Worm (Caenorhabditis elegans): Measurements from ENCODE around the gene nhr-39.

nhr-39 gene

ce11 chrV:9303026-9303425, at the start of gene nhr-39:
nhr-39 (plus strand) TSS chrV:9303326.
- no peak for TF ChIP-seq unc-62 (GFP tag; optimal IDR thresholded peaks at IDR 0.05)

DNA sequence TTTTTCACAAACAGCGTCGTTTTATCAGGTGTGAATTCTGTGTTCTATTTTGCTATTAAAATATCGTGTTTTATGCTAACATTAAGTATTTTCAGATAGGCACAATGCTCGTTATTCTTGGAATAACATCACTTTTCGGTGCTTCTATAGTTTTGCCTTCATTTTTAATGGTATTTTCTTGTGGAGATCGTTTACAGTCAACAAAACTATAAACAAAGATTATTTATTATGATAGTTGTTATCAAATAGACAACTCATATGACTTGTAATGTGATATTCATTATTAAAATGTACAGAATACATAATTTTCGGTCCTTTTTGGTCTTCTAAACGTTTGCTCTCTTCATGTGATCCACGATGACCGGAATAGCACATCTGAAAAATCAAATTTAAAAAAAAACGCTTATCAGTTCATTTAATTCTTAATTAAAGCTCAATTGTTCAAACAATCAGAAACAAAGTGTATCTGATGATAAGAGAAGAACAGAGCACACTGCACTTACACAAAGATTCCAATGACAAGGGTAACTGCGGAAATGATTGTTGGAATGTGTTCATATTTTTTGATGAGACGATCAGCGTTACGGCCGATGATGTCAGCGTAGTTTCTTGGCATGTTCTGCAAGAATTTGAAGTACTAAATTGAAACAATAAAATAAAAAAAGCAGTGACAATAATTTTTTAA, 49.0 kb upstream of the nhr-39 start, which contains the start of gene F07C3.9:
Gene F07C3.9 (minus strand): TSS at position 635 of the 685 bp plus-strand sequence.
- TF ChIP-seq unc-62 (GFP tag; optimal IDR thresholded peaks at IDR 0.05) = no peak

DNA sequence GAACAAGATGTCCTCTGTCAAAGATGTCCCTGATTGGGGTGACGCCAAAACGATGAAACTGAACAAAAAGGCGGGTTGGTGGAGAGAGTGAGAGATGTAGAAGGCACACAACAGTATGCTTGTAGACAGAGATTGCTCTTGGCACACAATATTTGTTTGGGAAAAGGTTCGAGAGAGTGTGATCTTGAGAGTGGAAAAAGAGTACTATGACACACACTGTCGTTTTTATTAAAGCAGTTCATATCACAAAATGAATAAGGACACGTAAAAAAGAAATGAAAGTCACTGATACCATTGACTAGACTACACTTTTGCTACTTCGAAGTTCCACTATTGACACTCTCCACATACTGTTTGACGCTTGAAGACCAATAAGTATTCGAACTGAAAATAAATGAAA, 47.6 kb upstream of the nhr-39 start:
- TF ChIP-seq unc-62 (GFP tag; optimal IDR thresholded peaks at IDR 0.05) = no peak

- TF ChIP-seq unc-62 (GFP tag; optimal IDR thresholded peaks at IDR 0.05) = no peak
Measured at ce11 chrV:9257467-9257866, 45.7 kb upstream of the nhr-39 start, which contains the start of gene F07C3.16. F07C3.16 (minus strand) TSS chrV:9257567.

ce11 chrV:9260411-9260810, 42.7 kb upstream of the nhr-39 start:
- no peak for TF ChIP-seq unc-62 (GFP tag; optimal IDR thresholded peaks at IDR 0.05)

DNA sequence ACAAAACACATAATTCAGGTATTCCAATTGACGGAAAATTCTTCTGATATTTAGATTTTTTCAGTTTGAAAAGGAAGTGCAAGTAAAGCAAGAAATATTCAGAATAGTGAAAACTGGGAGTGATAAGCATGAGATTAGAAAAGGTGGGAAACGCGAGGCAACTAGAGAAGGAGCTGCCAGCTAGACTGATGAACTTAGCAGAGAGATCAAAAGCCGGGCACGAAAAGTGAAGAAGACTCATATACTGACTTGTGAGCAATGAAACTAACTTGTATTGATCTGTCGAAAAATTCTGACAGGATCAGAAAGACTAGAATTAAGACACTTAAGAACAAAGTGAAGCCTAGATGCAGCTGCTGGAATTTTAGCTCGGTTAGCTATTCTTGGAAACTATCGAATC, 41.6 kb upstream of the nhr-39 start, which contains the start of gene nhr-36:
Gene nhr-36 (minus strand): TSS at position 101 of the 400 bp plus-strand sequence.
- no peak for TF ChIP-seq unc-62 (GFP tag; optimal IDR thresholded peaks at IDR 0.05)

DNA sequence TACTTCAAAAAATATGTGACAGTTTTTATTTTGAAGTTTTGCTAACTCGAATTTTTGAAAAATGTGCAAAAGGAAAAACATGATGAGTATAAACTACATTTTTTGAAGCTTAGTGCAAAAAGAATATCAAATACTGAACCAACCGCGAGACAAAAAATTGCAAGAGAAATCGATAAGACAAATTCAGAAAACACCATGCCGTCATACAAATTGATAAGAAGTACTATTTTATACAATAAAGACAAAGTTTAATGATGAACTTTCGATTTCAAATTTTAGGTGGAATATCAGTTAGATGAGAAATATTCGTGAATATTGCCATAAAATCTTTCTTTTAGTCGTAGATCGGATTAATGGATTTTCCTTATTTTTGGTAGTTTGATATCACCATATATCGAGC, 40.4 kb upstream of the nhr-39 start:
- no peak for TF ChIP-seq unc-62 (GFP tag; optimal IDR thresholded peaks at IDR 0.05)

DNA sequence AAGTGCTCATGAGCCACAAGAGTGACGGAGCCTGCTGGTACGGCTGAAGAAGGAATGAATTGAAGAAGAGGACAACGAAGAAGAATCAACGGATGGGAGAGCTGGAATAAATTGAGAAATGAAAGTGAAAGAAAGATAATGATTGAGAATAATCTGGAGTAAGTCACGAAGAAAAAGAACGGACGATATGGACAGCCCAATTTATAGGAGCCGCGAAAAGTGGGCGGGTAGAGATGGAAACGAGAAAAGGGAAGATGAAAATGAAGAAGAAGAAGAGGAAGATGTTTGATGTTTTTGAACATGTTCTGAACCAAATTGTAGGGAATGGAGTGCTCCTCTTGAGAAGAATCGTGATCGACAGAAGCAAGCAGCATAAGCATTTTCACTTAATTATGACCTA, 36.7 kb upstream of the nhr-39 start, which contains the start of gene slc-17.7:
Gene slc-17.7 (minus strand): TSS at position 101 of the 400 bp plus-strand sequence.
- TF ChIP-seq unc-62 (GFP tag; optimal IDR thresholded peaks at IDR 0.05) = no peak

ce11 chrV:9268202-9268601, 34.9 kb upstream of the nhr-39 start:
- no peak for TF ChIP-seq unc-62 (GFP tag; optimal IDR thresholded peaks at IDR 0.05)

DNA sequence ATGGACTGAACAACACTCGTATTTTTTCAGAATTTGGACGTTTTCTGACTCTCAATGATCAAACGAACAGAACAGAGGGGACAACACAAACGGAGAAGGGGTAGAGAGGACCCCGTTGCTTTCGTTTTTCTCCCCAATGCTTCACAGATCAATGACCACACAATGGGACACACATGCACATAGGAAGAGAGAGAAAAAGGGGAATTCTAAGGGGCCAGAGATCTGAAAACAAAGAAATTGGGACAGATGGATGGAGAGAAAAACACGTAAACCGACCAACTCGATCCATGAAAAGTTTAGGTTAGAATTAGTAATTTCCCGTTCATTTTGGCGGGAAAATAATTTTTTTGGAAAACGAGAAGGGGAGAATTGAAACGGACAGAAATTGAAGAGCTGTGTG, 32.7 kb upstream of the nhr-39 start:
- TF ChIP-seq unc-62 (GFP tag; optimal IDR thresholded peaks at IDR 0.05) = no peak

DNA sequence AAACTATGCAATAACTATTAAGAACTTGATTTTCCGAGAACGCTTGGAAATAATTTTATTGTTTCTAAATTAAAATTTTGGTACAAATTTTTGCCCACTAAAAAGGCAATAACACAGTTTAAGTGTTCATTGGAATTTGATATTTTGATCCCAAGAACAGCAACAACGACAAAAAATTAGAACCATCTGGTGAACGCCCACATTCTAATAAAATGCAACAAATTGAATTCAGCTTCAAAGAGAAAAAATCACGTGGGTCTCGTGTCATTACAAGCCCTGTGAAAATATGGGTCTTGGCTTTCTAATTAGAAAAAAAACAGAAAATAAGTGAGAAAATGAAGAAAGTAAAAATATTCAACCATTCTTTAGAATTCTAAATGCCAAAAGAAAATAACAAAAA, 31.3 kb upstream of the nhr-39 start:
- TF ChIP-seq unc-62 (GFP tag; optimal IDR thresholded peaks at IDR 0.05) = no peak

DNA sequence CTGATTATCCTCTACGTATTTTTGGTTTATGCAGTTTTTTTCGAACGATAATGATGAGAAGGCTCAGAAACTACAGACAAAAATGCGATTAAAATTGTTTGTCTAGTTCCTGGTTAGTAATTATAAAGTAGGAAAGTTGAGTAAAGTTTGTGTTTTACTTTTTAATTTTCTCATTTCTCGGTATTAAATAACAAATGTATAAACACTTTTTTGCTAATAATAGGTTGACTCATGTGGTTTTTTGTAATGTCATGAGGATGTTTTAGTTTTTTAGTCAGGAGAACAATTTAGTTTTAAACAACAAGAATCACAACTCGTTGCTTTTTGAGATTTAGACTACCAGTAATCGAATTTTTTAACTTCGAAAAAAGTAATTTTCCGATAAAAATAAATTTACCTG, 30.5 kb upstream of the nhr-39 start:
- no peak for TF ChIP-seq unc-62 (GFP tag; optimal IDR thresholded peaks at IDR 0.05)

ce11 chrV:9273587-9273986, 29.5 kb upstream of the nhr-39 start:
- no peak for TF ChIP-seq unc-62 (GFP tag; optimal IDR thresholded peaks at IDR 0.05)

DNA sequence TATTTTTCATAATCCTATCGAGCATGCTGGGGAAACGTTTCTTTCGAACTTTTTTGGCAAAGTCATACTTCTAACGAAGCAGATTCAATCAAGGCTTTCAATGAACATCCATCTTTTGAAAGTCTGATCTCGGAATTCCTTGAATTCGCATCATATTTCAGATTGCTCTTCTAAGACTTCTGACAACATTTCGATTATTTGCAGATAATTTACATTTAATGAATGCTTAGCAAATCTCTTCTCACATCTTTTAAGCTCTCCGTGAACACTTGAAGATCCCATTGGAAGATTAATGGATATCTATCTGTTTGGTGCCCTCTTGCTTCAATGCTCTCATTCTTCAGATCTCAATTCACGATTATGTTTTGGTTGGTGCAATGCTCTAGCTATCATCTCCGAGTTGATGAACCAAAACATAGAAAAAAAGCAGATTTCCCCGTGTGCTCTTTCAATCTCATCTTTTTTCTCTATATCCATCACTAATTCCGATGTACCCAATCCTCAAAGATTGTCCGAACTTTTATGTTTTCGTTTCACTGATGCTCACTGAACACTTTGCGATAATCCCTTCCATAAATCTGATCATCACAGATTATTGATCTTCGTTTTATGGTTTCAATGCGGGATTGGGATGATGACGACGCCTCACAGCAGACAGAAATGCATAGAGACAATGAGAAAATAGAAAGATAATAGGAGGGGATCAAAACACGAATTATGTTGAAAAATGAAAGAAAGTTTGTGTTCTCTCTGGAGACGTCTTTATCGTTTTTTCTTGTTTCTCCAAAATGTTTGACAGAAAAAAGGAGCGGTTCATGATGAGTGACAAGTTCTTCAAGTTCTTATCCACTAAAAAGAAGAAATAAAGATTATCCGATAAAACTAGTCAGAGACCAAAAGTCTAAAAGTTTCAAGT, 28.7 kb upstream of the nhr-39 start:
- no peak for TF ChIP-seq unc-62 (GFP tag; optimal IDR thresholded peaks at IDR 0.05)

DNA sequence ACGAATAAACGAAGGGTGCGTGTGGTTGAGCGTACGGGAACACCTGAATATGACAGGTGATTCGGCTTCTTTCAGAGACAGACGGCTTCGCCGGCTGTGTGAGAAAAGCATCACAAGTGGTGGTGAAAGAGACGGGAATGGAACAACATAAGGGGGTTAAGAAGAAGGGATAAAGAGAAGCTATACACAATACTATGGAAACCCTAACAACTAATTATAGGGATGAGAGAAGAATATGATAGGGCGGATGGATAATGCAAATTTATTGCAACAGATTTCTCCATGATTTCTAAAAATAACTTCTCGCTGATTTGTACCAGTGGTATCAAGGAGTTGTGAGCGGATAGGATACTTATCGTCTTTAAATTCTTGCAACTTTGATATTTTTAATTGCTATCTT, 21.0 kb upstream of the nhr-39 start, which contains the start of gene hlh-10:
Gene hlh-10 (minus strand): TSS at position 101 of the 400 bp plus-strand sequence.
- TF ChIP-seq unc-62 (GFP tag; optimal IDR thresholded peaks at IDR 0.05) = no peak

- no peak for TF ChIP-seq unc-62 (GFP tag; optimal IDR thresholded peaks at IDR 0.05)
Measured at ce11 chrV:9283452-9283851, 19.7 kb upstream of the nhr-39 start.

ce11 chrV:9287460-9287859, 15.7 kb upstream of the nhr-39 start, which contains the start of gene lron-2:
lron-2 (minus strand) TSS chrV:9287560.
- TF ChIP-seq unc-62 (GFP tag; optimal IDR thresholded peaks at IDR 0.05) = no peak
